Worm (Caenorhabditis elegans) whole organism, mixed stage, embryonic: Measurements from ENCODE around the gene him-3.

ENCODE experiments used
- M03D4.4 ChIP-seq: sonication (generic microtip); optimal IDR thresholded peaks from 2 replicates; lab custom pipeline; 2017; ENCODE audit warnings: mild to moderate bottlenecking, missing genetic modification characterization, missing compliant biosample characterization
- bed-3 ChIP-seq: fragments of 200-800 bp; sonication (Bioruptor generic); optimal IDR thresholded peaks from 3 replicates; lab custom pipeline; 2018; ENCODE audit warnings: mild to moderate bottlenecking, missing genetic modification characterization, moderate library complexity, missing compliant biosample characterization
- blmp-1 ChIP-seq: fragments of 150-350 bp; optimal IDR thresholded peaks from 2 replicates; lab custom pipeline; 2014; ENCODE audit warnings: missing biosample characterization, missing genetic modification characterization
- ceh-39 ChIP-seq: fragments of 150-350 bp; optimal IDR thresholded peaks from 2 replicates; lab custom pipeline; 2014; ENCODE audit warnings: missing biosample characterization, missing genetic modification characterization
- ceh-83 ChIP-seq: fragments of 200-800 bp; sonication (Bioruptor generic); optimal IDR thresholded peaks from 2 replicates; lab custom pipeline; 2018; ENCODE audit warnings: mild to moderate bottlenecking, missing genetic modification characterization, missing compliant biosample characterization
- ces-1 ChIP-seq: fragments of 150-350 bp; optimal IDR thresholded peaks from 2 replicates; lab custom pipeline; 2014; ENCODE audit warnings: missing biosample characterization, missing genetic modification reagents, missing genetic modification characterization
- drap-1 ChIP-seq: fragments of 200-800 bp; sonication (Bioruptor generic); optimal IDR thresholded peaks from 3 replicates; lab custom pipeline; 2018; ENCODE audit warnings: mild to moderate bottlenecking, missing genetic modification characterization, missing compliant biosample characterization
- elt-1 ChIP-seq: sonication (generic microtip); optimal IDR thresholded peaks from 2 replicates; lab custom pipeline; 2017; ENCODE audit warnings: missing genetic modification characterization, mild to moderate bottlenecking, missing compliant biosample characterization, antibody characterized with exemption, moderate library complexity, borderline replicate concordance; ENCODE audit not compliant: insufficient read depth
- elt-3 ChIP-seq: fragments of 150-350 bp; optimal IDR thresholded peaks from 2 replicates; lab custom pipeline; 2014; ENCODE audit warnings: missing biosample characterization, missing genetic modification characterization
- flh-1 ChIP-seq: fragments of 200-800 bp; sonication (Bioruptor generic); optimal IDR thresholded peaks from 2 replicates; lab custom pipeline; 2018; ENCODE audit warnings: mild to moderate bottlenecking, missing genetic modification characterization, moderate library complexity, missing compliant biosample characterization
- ham-2 ChIP-seq: fragments of 200-800 bp; sonication (Bioruptor generic); optimal IDR thresholded peaks from 2 replicates; lab custom pipeline; 2018; ENCODE audit warnings: mild to moderate bottlenecking, missing genetic modification characterization, missing compliant biosample characterization
- hlh-1 ChIP-seq: fragments of 150-350 bp; optimal IDR thresholded peaks from 2 replicates; lab custom pipeline; 2014; ENCODE audit warnings: missing biosample characterization, missing genetic modification reagents, missing genetic modification characterization
- lin-13 ChIP-seq: fragments of 150-350 bp; optimal IDR thresholded peaks from 2 replicates; lab custom pipeline; 2014; ENCODE audit warnings: missing biosample characterization, missing genetic modification characterization
- lin-32 ChIP-seq: fragments of 200-800 bp; sonication (Bioruptor generic); optimal IDR thresholded peaks from 2 replicates; lab custom pipeline; 2018; ENCODE audit warnings: mild to moderate bottlenecking, missing genetic modification characterization, missing compliant biosample characterization
- lsy-2 ChIP-seq: fragments of 150-350 bp; optimal IDR thresholded peaks from 2 replicates; lab custom pipeline; 2014; ENCODE audit warnings: missing biosample characterization, missing genetic modification characterization
- mab-5 ChIP-seq: fragments of 150-350 bp; optimal IDR thresholded peaks from 2 replicates; lab custom pipeline; 2014; ENCODE audit warnings: missing biosample characterization, missing genetic modification characterization
- mep-1 ChIP-seq: fragments of 150-350 bp; optimal IDR thresholded peaks from 2 replicates; lab custom pipeline; 2017; ENCODE audit warnings: missing biosample characterization, missing genetic modification reagents, missing genetic modification characterization, inconsistent platforms
- mls-2 ChIP-seq: sonication (generic microtip); optimal IDR thresholded peaks from 2 replicates; lab custom pipeline; 2016; ENCODE audit warnings: mild to moderate bottlenecking, missing genetic modification characterization, moderate library complexity, missing compliant biosample characterization
- nhr-2 ChIP-seq: fragments of 150-350 bp; optimal IDR thresholded peaks from 2 replicates; lab custom pipeline; 2014; ENCODE audit warnings: missing biosample characterization, missing genetic modification characterization
- nhr-28 ChIP-seq: fragments of 150-350 bp; optimal IDR thresholded peaks from 2 replicates; lab custom pipeline; 2014; ENCODE audit warnings: missing biosample characterization, missing genetic modification characterization
- nhr-76 ChIP-seq: sonication (generic microtip); optimal IDR thresholded peaks from 2 replicates; lab custom pipeline; 2017; ENCODE audit warnings: missing biosample characterization, missing genetic modification characterization
- pha-4 ChIP-seq: fragments of 150-350 bp; optimal IDR thresholded peaks from 2 replicates; lab custom pipeline; 2018; ENCODE audit warnings: missing biosample characterization, missing genetic modification reagents, missing genetic modification characterization
- sem-2 ChIP-seq: fragments of 200-800 bp; sonication (Bioruptor generic); optimal IDR thresholded peaks from 2 replicates; lab custom pipeline; 2018; ENCODE audit warnings: mild to moderate bottlenecking, missing genetic modification characterization, missing compliant biosample characterization
- unc-120 ChIP-seq: sonication (generic microtip); optimal IDR thresholded peaks from 2 replicates; lab custom pipeline; 2017; ENCODE audit warnings: missing genetic modification characterization, missing compliant biosample characterization; ENCODE audit not compliant: poor library complexity, severe bottlenecking
- unc-39 ChIP-seq: fragments of 150-350 bp; optimal IDR thresholded peaks from 2 replicates; lab custom pipeline; 2014; ENCODE audit warnings: missing biosample characterization, missing genetic modification characterization
- unc-62 ChIP-seq: fragments of 150-350 bp; optimal IDR thresholded peaks from 2 replicates; lab custom pipeline; 2014; ENCODE audit warnings: missing biosample characterization, missing genetic modification reagents, missing genetic modification characterization
- zip-8 ChIP-seq: fragments of 150-350 bp; optimal IDR thresholded peaks from 2 replicates; lab custom pipeline; 2014; ENCODE audit warnings: missing biosample characterization, missing genetic modification characterization
- ztf-11 ChIP-seq: fragments of 150-350 bp; optimal IDR thresholded peaks from 2 replicates; lab custom pipeline; 2014; ENCODE audit warnings: missing biosample characterization, missing genetic modification characterization

him-3 gene

ce11 chrIV:6946832-6947231 is 30.5 kb upstream of the him-3 start:
- TF ChIP-seq bed-3 (GFP tag; lab: Kevin White, UChicago) (no peak), hlh-1 (tag; lab: Kevin White, UChicago) (peak; percentile 92), unc-39 (tag; lab: Kevin White, UChicago) (no peak), unc-62 (GFP tag; lab: Kevin White, UChicago) (peak; percentile 95), nhr-28 (tag; lab: Kevin White, UChicago) (no peak), nhr-76 (tag; lab: Kevin White, UChicago) (no peak), elt-1 (tag; lab: Kevin White, UChicago) (no peak), drap-1 (GFP tag; lab: Kevin White, UChicago) (no peak), ham-2 (GFP tag; lab: Kevin White, UChicago) (no peak), lin-32 (GFP tag; lab: Kevin White, UChicago) (no peak), nhr-2 (no peak), lsy-2 (no peak), sem-2 (GFP tag; lab: Kevin White, UChicago) (no peak), lin-13 (no peak), mab-5 (tag; lab: Kevin White, UChicago) (no peak), unc-120 (tag; lab: Kevin White, UChicago) (peak; percentile 27), ceh-83 (GFP tag; lab: Kevin White, UChicago) (no peak), ceh-39 (no peak), elt-3 (no peak), zip-8 (no peak), pha-4 (tag; lab: Kevin White, UChicago) (no peak)

- TF ChIP-seq lin-13 (no peak), unc-39 (tag; lab: Kevin White, UChicago) (no peak), ces-1 (GFP tag; lab: Kevin White, UChicago) (peak; percentile 8)
Observed at ce11 chrIV:6951259-6951658, 26.0 kb upstream of the him-3 start.

- TF ChIP-seq mab-5 (tag; lab: Kevin White, UChicago) (no peak), ces-1 (GFP tag; lab: Kevin White, UChicago) (peak; percentile 4)
Observed at ce11 chrIV:6954682-6955081, 22.6 kb upstream of the him-3 start.

ce11 chrIV:6956668-6957067 is 20.6 kb upstream of the him-3 start:
- TF ChIP-seq unc-39 (tag; lab: Kevin White, UChicago) (no peak), lin-32 (GFP tag; lab: Kevin White, UChicago) (no peak), ces-1 (GFP tag; lab: Kevin White, UChicago) (peak; percentile 96), M03D4.4 (no peak), elt-3 (no peak)

- TF ChIP-seq unc-120 (tag; lab: Kevin White, UChicago), result no peak
- no peak for TF ChIP-seq zip-8
- no peak for TF ChIP-seq lin-32 (GFP tag; lab: Kevin White, UChicago)
- no peak for TF ChIP-seq flh-1 (GFP tag; lab: Kevin White, UChicago)
- no peak for TF ChIP-seq nhr-76 (tag; lab: Kevin White, UChicago)
- TF ChIP-seq mab-5 (tag; lab: Kevin White, UChicago), result no peak
- TF ChIP-seq ces-1 (GFP tag; lab: Kevin White, UChicago), result no peak
- TF ChIP-seq mep-1 (tag; lab: Kevin White, UChicago), result no peak
- no peak for TF ChIP-seq ztf-11 (tag; lab: Kevin White, UChicago)
- no peak for TF ChIP-seq blmp-1
- TF ChIP-seq mls-2 (tag; lab: Kevin White, UChicago), result no peak
- no peak for TF ChIP-seq ceh-83 (GFP tag; lab: Kevin White, UChicago)
- TF ChIP-seq lin-13, result no peak
- no peak for TF ChIP-seq drap-1 (GFP tag; lab: Kevin White, UChicago)
- no peak for TF ChIP-seq nhr-28 (tag; lab: Kevin White, UChicago)
- TF ChIP-seq M03D4.4, result no peak
- no peak for TF ChIP-seq elt-1 (tag; lab: Kevin White, UChicago)
- no peak for TF ChIP-seq bed-3 (GFP tag; lab: Kevin White, UChicago)
- no peak for TF ChIP-seq unc-62 (GFP tag; lab: Kevin White, UChicago)
Observed at ce11 chrIV:6957341-6957740, 20.0 kb upstream of the him-3 start, which contains the start of gene jnk-1. Gene jnk-1, plus strand, starts transcription at chrIV:6957641.

- TF ChIP-seq ces-1 (GFP tag; lab: Kevin White, UChicago), result peak; percentile 37
- TF ChIP-seq mab-5 (tag; lab: Kevin White, UChicago), result no peak
- TF ChIP-seq mls-2 (tag; lab: Kevin White, UChicago), result peak; percentile 11
Observed at ce11 chrIV:6958696-6959095, 18.6 kb upstream of the him-3 start.
